Fruit fly (Drosophila melanogaster) whole organism, wandering third instar larva: ENCODE data around the gene rump.

Experiments
- CG9705 ChIP-seq: fragments of 200-800 bp; sonication (Bioruptor generic); optimal IDR thresholded peaks from 2 replicates; lab custom pipeline; 2018; ENCODE audit warnings: missing biosample characterization, mild to moderate bottlenecking, missing genetic modification characterization
- Jra ChIP-seq: sonication (Bioruptor generic); optimal IDR thresholded peaks from 2 replicates; lab custom pipeline; 2016; ENCODE audit warnings: missing biosample characterization, missing genetic modification characterization
- brk ChIP-seq: fragments of 200-800 bp; sonication (Bioruptor generic); optimal IDR thresholded peaks from 2 replicates; lab custom pipeline; 2016; ENCODE audit warnings: missing biosample characterization, mild to moderate bottlenecking, missing genetic modification characterization
- foxo ChIP-seq, 2 experiments: fragments of 200-800 bp; sonication (Bioruptor generic); optimal IDR thresholded peaks; 2 replicates in 1 of 2; 3 replicates in 1 of 2; lab custom pipeline; 2016 to 2017; ENCODE audit warnings: missing biosample characterization in 2 of 2, missing genetic modification characterization in 2 of 2
- fru ChIP-seq: fragments of 200-800 bp; sonication (Bioruptor generic); optimal IDR thresholded peaks from 3 replicates; lab custom pipeline; 2016; ENCODE audit warnings: missing biosample characterization, mild to moderate bottlenecking, missing genetic modification characterization
- psq ChIP-seq: fragments of 200-800 bp; sonication (Bioruptor generic); optimal IDR thresholded peaks from 3 replicates; lab custom pipeline; 2017; ENCODE audit warnings: missing biosample characterization, mild to moderate bottlenecking, missing genetic modification characterization, moderate library complexity
- sage ChIP-seq: fragments of 200-800 bp; sonication (Bioruptor generic); optimal IDR thresholded peaks from 2 replicates; lab custom pipeline; 2016; ENCODE audit warnings: missing biosample characterization, mild to moderate bottlenecking, missing genetic modification characterization

- no peak for TF ChIP-seq psq (GFP tag; lab: Kevin White, UChicago)
- no peak for TF ChIP-seq CG9705 (GFP tag; lab: Kevin White, UChicago)
- TF ChIP-seq brk (GFP tag; lab: Kevin White, UChicago) = no peak
- no peak for TF ChIP-seq fru (GFP tag; lab: Kevin White, UChicago)
- TF ChIP-seq foxo (GFP tag; optimal IDR thresholded peaks at IDR 0.05; lab: Kevin White, UChicago) = no peak
- no peak for TF ChIP-seq sage
- no peak for TF ChIP-seq Jra
These were observed 38.6 kb upstream of the rump start for dm6 chr3R:9548769-9549168.
